Fruit fly (Drosophila melanogaster) whole organism, embryonic: ENCODE results near the gene Fmr1.

Experiments
- Abd-B ChIP-seq: fragments of 200-800 bp; sonication (Bioruptor generic); optimal IDR thresholded peaks from 2 replicates; lab custom pipeline; 2018; ENCODE audit warnings: missing biosample characterization, mild to moderate bottlenecking, missing genetic modification characterization, moderate library complexity
- Atf6 ChIP-seq: fragments of 200-800 bp; sonication (Bioruptor generic); IDR thresholded peaks from 2 replicates; pipeline ENCODE4 v1.3.6; 2022; ENCODE audit warnings: missing biosample characterization, missing genetic modification characterization
- Awh ChIP-seq: fragments of 200-800 bp; sonication (Bioruptor generic); IDR thresholded peaks from 2 replicates; pipeline ENCODE4, ENCODE4 v1.3.6; 2022; ENCODE audit warnings: missing biosample characterization, missing genetic modification characterization
- BtbVII ChIP-seq: fragments of 200-800 bp; sonication (Bioruptor generic); optimal IDR thresholded peaks from 3 replicates; lab custom pipeline; 2017; ENCODE audit warnings: missing biosample characterization, mild to moderate bottlenecking, missing genetic modification characterization
- CG10209 ChIP-seq: fragments of 200-800 bp; sonication (Bioruptor generic); optimal IDR thresholded peaks from 3 replicates; lab custom pipeline; 2017; ENCODE audit warnings: missing biosample characterization, mild to moderate bottlenecking, missing genetic modification characterization, missing genetic modification reagents
- CG10366 ChIP-seq: fragments of 200-800 bp; sonication (Bioruptor generic); IDR thresholded peaks from 2 replicates; pipeline ENCODE4 v1.3.6; 2022; ENCODE audit warnings: missing biosample characterization, missing genetic modification characterization
- CG10431 ChIP-seq: fragments of 200-800 bp; sonication (Bioruptor generic); optimal IDR thresholded peaks from 3 replicates; lab custom pipeline; 2018; ENCODE audit warnings: missing biosample characterization, mild to moderate bottlenecking, missing genetic modification characterization
- CG10959 ChIP-seq: fragments of 200-800 bp; sonication (Bioruptor generic); IDR thresholded peaks from 2 replicates; pipeline ENCODE4 v1.3.6; 2022; ENCODE audit warnings: missing biosample characterization, missing genetic modification characterization
- CG14050 ChIP-seq: fragments of 200-800 bp; sonication (Bioruptor generic); IDR thresholded peaks from 3 replicates; pipeline ENCODE4 v1.3.6; 2022; ENCODE audit warnings: missing biosample characterization, missing genetic modification characterization
- CG15073 ChIP-seq: fragments of 200-800 bp; sonication (Bioruptor generic); optimal IDR thresholded peaks from 2 replicates; lab custom pipeline; 2016; ENCODE audit warnings: missing biosample characterization, missing genetic modification characterization
- CG15269 ChIP-seq: fragments of 200-800 bp; sonication (Bioruptor generic); optimal IDR thresholded peaks from 2 replicates; lab custom pipeline; 2018; ENCODE audit warnings: missing biosample characterization, mild to moderate bottlenecking, missing genetic modification characterization, moderate library complexity
- CG15601 ChIP-seq: fragments of 200-800 bp; sonication (Bioruptor generic); optimal IDR thresholded peaks from 3 replicates; lab custom pipeline; 2019; ENCODE audit warnings: missing biosample characterization, mild to moderate bottlenecking, missing genetic modification characterization, moderate library complexity
- CG17359 ChIP-seq: fragments of 200-800 bp; sonication (Bioruptor generic); optimal IDR thresholded peaks from 3 replicates; lab custom pipeline; 2018; ENCODE audit warnings: missing biosample characterization, mild to moderate bottlenecking, missing genetic modification characterization, moderate library complexity
- CG30403 ChIP-seq: fragments of 200-800 bp; sonication (Bioruptor generic); optimal IDR thresholded peaks from 3 replicates; lab custom pipeline; 2016; ENCODE audit warnings: missing biosample characterization, missing genetic modification characterization
- CG30431 ChIP-seq: fragments of 200-800 bp; sonication (Bioruptor generic); optimal IDR thresholded peaks from 2 replicates; lab custom pipeline; 2017; ENCODE audit warnings: missing biosample characterization, missing genetic modification characterization
- CG31224 ChIP-seq: fragments of 200-800 bp; sonication (Bioruptor generic); IDR thresholded peaks from 2 replicates; pipeline ENCODE4 v1.3.6; 2022; ENCODE audit warnings: missing biosample characterization, missing genetic modification characterization
- CG32532 ChIP-seq: fragments of 200-800 bp; sonication (Bioruptor generic); IDR thresholded peaks from 2 replicates; pipeline ENCODE4 v1.3.6; 2022; ENCODE audit warnings: missing biosample characterization, missing genetic modification characterization
- CG3281 ChIP-seq: fragments of 200-800 bp; sonication (Bioruptor generic); optimal IDR thresholded peaks from 3 replicates; lab custom pipeline; 2017; ENCODE audit warnings: missing biosample characterization, mild to moderate bottlenecking, missing genetic modification characterization
- CG42726 ChIP-seq: fragments of 200-800 bp; sonication (Bioruptor generic); IDR thresholded peaks from 2 replicates; pipeline ENCODE4 v1.3.6; 2022; ENCODE audit warnings: missing biosample characterization, missing genetic modification characterization; ENCODE audit not compliant: partially characterized antibody
- CG4707 ChIP-seq: fragments of 200-800 bp; sonication (Bioruptor generic); optimal IDR thresholded peaks from 2 replicates; lab custom pipeline; 2018; ENCODE audit warnings: missing biosample characterization, mild to moderate bottlenecking, missing genetic modification characterization, moderate library complexity
- CG5245 ChIP-seq: fragments of 200-800 bp; sonication (Bioruptor generic); optimal IDR thresholded peaks from 3 replicates; lab custom pipeline; 2016; ENCODE audit warnings: missing biosample characterization, missing genetic modification characterization
- CG6654 ChIP-seq: fragments of 200-800 bp; sonication (Bioruptor generic); optimal IDR thresholded peaks from 2 replicates; lab custom pipeline; 2017; ENCODE audit warnings: missing biosample characterization, mild to moderate bottlenecking, missing genetic modification characterization
- CG6689 ChIP-seq: fragments of 200-800 bp; sonication (Bioruptor generic); IDR thresholded peaks from 2 replicates; pipeline ENCODE4 v1.3.6; 2022; ENCODE audit warnings: missing biosample characterization, missing genetic modification characterization
- CG8089 ChIP-seq: fragments of 200-800 bp; sonication (Bioruptor generic); optimal IDR thresholded peaks from 3 replicates; lab custom pipeline; 2016; ENCODE audit warnings: missing biosample characterization, missing genetic modification characterization
- CG8388 ChIP-seq: fragments of 200-800 bp; sonication (Bioruptor generic); optimal IDR thresholded peaks from 2 replicates; lab custom pipeline; 2019; ENCODE audit warnings: missing biosample characterization, mild to moderate bottlenecking, missing genetic modification characterization, moderate library complexity
- CG8765 ChIP-seq: fragments of 200-800 bp; sonication (Bioruptor generic); IDR thresholded peaks from 2 replicates; pipeline ENCODE4 v1.3.6; 2022; ENCODE audit warnings: missing biosample characterization, missing genetic modification characterization
- CoRest ChIP-seq: fragments of 200-800 bp; sonication (Bioruptor generic); optimal IDR thresholded peaks from 3 replicates; lab custom pipeline; 2018; ENCODE audit warnings: missing biosample characterization, mild to moderate bottlenecking, missing genetic modification characterization, moderate library complexity
- Dfd ChIP-seq, 2 experiments: fragments of >200 bp; optimal IDR thresholded peaks; 2 replicates each; lab custom pipeline; 2017; ENCODE audit warnings: missing biosample characterization in 2 of 2, missing genetic modification characterization in 2 of 2
- H15 ChIP-seq: fragments of 200-800 bp; sonication (Bioruptor generic); IDR thresholded peaks from 3 replicates; pipeline ENCODE4 v1.3.6; 2022; ENCODE audit warnings: missing biosample characterization, missing genetic modification characterization
- HLH3B ChIP-seq: fragments of 200-800 bp; sonication (Bioruptor generic); IDR thresholded peaks from 2 replicates; pipeline ENCODE4 v1.3.6; 2022; ENCODE audit warnings: missing biosample characterization, missing genetic modification characterization
- HLH54F ChIP-seq: fragments of 200-800 bp; sonication (Bioruptor generic); optimal IDR thresholded peaks from 3 replicates; lab custom pipeline; 2016; ENCODE audit warnings: missing biosample characterization, missing genetic modification characterization
- Hr3 ChIP-seq: fragments of 200-800 bp; sonication (Bioruptor generic); optimal IDR thresholded peaks from 3 replicates; lab custom pipeline; 2016; ENCODE audit warnings: missing biosample characterization, missing genetic modification characterization
- Oaz ChIP-seq: fragments of 200-800 bp; sonication (Bioruptor generic); IDR thresholded peaks from 2 replicates; pipeline ENCODE4 v1.3.6; 2022; ENCODE audit warnings: missing biosample characterization, missing genetic modification characterization
- Oli ChIP-seq: fragments of 200-800 bp; sonication (Bioruptor generic); optimal IDR thresholded peaks from 2 replicates; lab custom pipeline; 2018; ENCODE audit warnings: missing biosample characterization, mild to moderate bottlenecking, missing genetic modification characterization, moderate library complexity
- Ptx1 ChIP-seq: fragments of 200-800 bp; sonication (Bioruptor generic); IDR thresholded peaks from 2 replicates; pipeline ENCODE4 v1.3.6; 2022; ENCODE audit warnings: missing biosample characterization, missing genetic modification characterization
- ab ChIP-seq: fragments of 200-800 bp; sonication (Bioruptor generic); optimal IDR thresholded peaks from 2 replicates; lab custom pipeline; 2016; ENCODE audit warnings: missing biosample characterization, missing genetic modification characterization
- bsh ChIP-seq, 2 experiments: fragments of 200-800 bp; sonication (Bioruptor generic); optimal IDR thresholded peaks; 2 replicates each; lab custom pipeline; 2017 to 2018; ENCODE audit warnings: mild to moderate bottlenecking in 2 of 2, missing biosample characterization in 2 of 2, missing genetic modification characterization in 2 of 2, moderate library complexity in 1 of 2
- chinmo ChIP-seq: fragments of 200-800 bp; sonication (Bioruptor generic); IDR thresholded peaks from 4 replicates; pipeline ENCODE4 v1.3.6; 2022; ENCODE audit warnings: missing biosample characterization, missing genetic modification characterization; ENCODE audit not compliant: partially characterized antibody
- chn ChIP-seq: fragments of 200-800 bp; sonication (Bioruptor generic); optimal IDR thresholded peaks from 2 replicates; lab custom pipeline; 2016; ENCODE audit warnings: missing biosample characterization, missing genetic modification characterization
- crol ChIP-seq: fragments of 200-800 bp; sonication (Bioruptor generic); IDR thresholded peaks from 2 replicates; pipeline ENCODE4 v1.3.6; 2022; ENCODE audit warnings: missing biosample characterization, missing genetic modification characterization
- jumu ChIP-seq: fragments of 200-800 bp; sonication (Bioruptor generic); optimal IDR thresholded peaks from 3 replicates; lab custom pipeline; 2016; ENCODE audit warnings: missing biosample characterization, missing genetic modification characterization
- ken ChIP-seq: fragments of 200-800 bp; sonication (Bioruptor generic); IDR thresholded peaks from 3 replicates; pipeline ENCODE4 v1.3.6; 2022; ENCODE audit warnings: missing biosample characterization, missing genetic modification characterization
- lilli ChIP-seq: fragments of 200-800 bp; sonication (Bioruptor generic); optimal IDR thresholded peaks from 3 replicates; lab custom pipeline; 2016; ENCODE audit warnings: missing biosample characterization, missing genetic modification characterization
- repo ChIP-seq: fragments of 200-800 bp; sonication (Bioruptor generic); optimal IDR thresholded peaks from 2 replicates; lab custom pipeline; 2016; ENCODE audit warnings: missing biosample characterization, missing genetic modification characterization
- rib ChIP-seq: fragments of 200-800 bp; sonication (Bioruptor generic); IDR thresholded peaks from 2 replicates; pipeline ENCODE4 v1.3.6; 2022; ENCODE audit warnings: missing biosample characterization, missing genetic modification characterization
- sens-2 ChIP-seq: fragments of 200-800 bp; sonication (Bioruptor generic); IDR thresholded peaks from 2 replicates; pipeline ENCODE4 v1.3.6; 2022; ENCODE audit warnings: missing biosample characterization, missing genetic modification characterization
- sr ChIP-seq: fragments of 200-800 bp; sonication (Bioruptor generic); IDR thresholded peaks from 3 replicates; pipeline ENCODE4 v1.3.6; 2022; ENCODE audit warnings: missing biosample characterization, missing genetic modification characterization
- stc ChIP-seq: fragments of 200-800 bp; sonication (Bioruptor generic); IDR thresholded peaks from 2 replicates; pipeline ENCODE4 v1.3.6; 2022; ENCODE audit warnings: missing biosample characterization, missing genetic modification characterization
- tna ChIP-seq: fragments of 200-800 bp; sonication (Bioruptor generic); IDR thresholded peaks from 2 replicates; pipeline ENCODE4 v1.3.6; 2022; ENCODE audit warnings: missing biosample characterization, missing genetic modification characterization; ENCODE audit not compliant: partially characterized antibody

Fmr1 gene

DNA sequence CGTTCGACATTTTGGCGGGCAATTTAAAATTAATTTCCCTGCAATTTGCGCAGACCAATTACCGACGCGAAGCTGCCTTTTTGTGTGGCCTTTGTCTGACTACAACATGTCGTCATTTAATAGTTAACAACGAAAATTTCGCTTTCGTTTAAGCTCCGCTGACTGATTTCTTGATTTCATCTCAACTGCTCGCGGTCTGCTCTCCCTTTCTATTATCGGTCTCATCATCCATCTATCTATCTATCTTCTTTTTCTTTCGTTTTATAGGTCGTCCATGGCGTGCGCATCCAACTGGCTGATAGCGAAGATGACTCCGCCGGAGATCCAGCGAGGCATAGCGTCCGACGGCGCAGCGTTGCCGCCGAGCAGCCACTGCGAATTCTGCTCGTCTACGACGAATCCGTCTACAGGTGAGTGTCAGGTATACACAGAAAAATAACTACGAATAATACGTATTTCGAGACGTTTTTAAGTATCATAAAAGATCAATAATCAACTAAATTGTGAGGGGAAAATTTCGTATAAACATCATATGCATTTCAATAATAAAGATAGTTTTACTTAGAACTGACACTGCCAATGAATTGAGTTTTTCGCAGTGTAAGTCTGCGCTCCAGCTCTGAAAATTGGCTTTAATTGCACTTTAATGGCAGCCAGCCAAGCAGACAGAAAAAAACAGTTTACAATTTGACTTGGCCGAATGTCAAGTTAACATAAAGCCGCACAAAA, 44.2 kb upstream of the Fmr1 start (continued):
- TF ChIP-seq chinmo (GFP tag; lab: Robert Waterston, UW) (0 out of 4 replicates have a peak, but pooled peaks have one; percentile 8), HLH54F (GFP tag; lab: Kevin White, UChicago) (no peak), CG10366 (GFP tag; lab: Robert Waterston, UW) (peak; percentile 60; the same call in 1 of the 2 replicates), stc (peak; percentile 24; the same call in 1 of the 2 replicates), Oli (peak; percentile 58), CG10209 (GFP tag; lab: Kevin White, UChicago) (no peak), CoRest (peak; percentile 28), bsh (GFP tag; optimal IDR thresholded peaks at IDR 0.05; lab: Kevin White, UChicago) (peak in 1 of 2 experiments; percentile 29), ken (GFP tag; lab: Robert Waterston, UW) (0 out of 3 replicates have a peak, but pooled peaks have one; percentile 32), Atf6 (GFP tag; lab: Robert Waterston, UW) (peak; percentile 33; the same call in 1 of the 2 replicates), HLH3B (GFP tag; lab: Robert Waterston, UW) (peak; percentile 39; the same call in 1 of the 2 replicates), Ptx1 (GFP tag; lab: Robert Waterston, UW) (peak; percentile 67), Dfd (GFP tag; optimal IDR thresholded peaks at IDR 0.05; lab: Kevin White, UChicago) (no peak), CG14050 (GFP tag; lab: Robert Waterston, UW) (peak; percentile 38; the same call in 1 of the 3 replicates), CG3281 (GFP tag; lab: Kevin White, UChicago) (peak; percentile 0), Oaz (peak; percentile 23; the same call in 1 of the 2 replicates), CG32532 (GFP tag; lab: Robert Waterston, UW) (no peak), CG15073 (no peak), CG8765 (GFP tag; lab: Robert Waterston, UW) (no peak), Hr3 (GFP tag; lab: Kevin White, UChicago) (no peak), CG5245 (GFP tag; lab: Kevin White, UChicago) (peak; percentile 6), CG6654 (GFP tag; lab: Kevin White, UChicago) (no peak), CG15601 (no peak), sr (GFP tag; lab: Robert Waterston, UW) (no peak), CG15269 (peak; percentile 62), BtbVII (GFP tag; lab: Kevin White, UChicago) (no peak), CG8388 (GFP tag; lab: Kevin White, UChicago) (peak; percentile 22), CG4707 (GFP tag; lab: Kevin White, UChicago) (no peak), jumu (GFP tag; lab: Kevin White, UChicago) (peak; percentile 19), CG17359 (tag; lab: Kevin White, UChicago) (peak; percentile 39), chn (GFP tag; lab: Kevin White, UChicago) (peak; percentile 17), crol (GFP tag; lab: Robert Waterston, UW) (no peak), CG30403 (peak; percentile 48), CG31224 (no peak), ab (GFP tag; lab: Kevin White, UChicago) (no peak), tna (GFP tag; lab: Robert Waterston, UW) (no peak), CG8089 (GFP tag; lab: Kevin White, UChicago) (peak; percentile 16), CG10959 (no peak), CG30431 (no peak), Abd-B (peak; percentile 18), CG6689 (GFP tag; lab: Robert Waterston, UW) (peak; percentile 48), rib (GFP tag; lab: Robert Waterston, UW) (no peak), H15 (GFP tag; lab: Robert Waterston, UW) (0 out of 3 replicates have a peak, but pooled peaks have one; percentile 57), lilli (peak; percentile 15), CG10431 (GFP tag; lab: Kevin White, UChicago) (no peak), repo (GFP tag; lab: Kevin White, UChicago) (no peak), sens-2 (GFP tag; lab: Robert Waterston, UW) (0 out of 2 replicates have a peak, but pooled peaks have one; percentile 31), CG42726 (no peak), Awh (GFP tag; lab: Robert Waterston, UW) (0 out of 2 replicates have a peak, but pooled peaks have one; percentile 24)
